Worm (Caenorhabditis elegans) whole organism, L4 larva: ENCODE results near the gene smf-2.
A peak's percentile ranks its signal among the peaks of the same experiment; 100 is the strongest.

Experiments
- D1046.2 ChIP-seq: fragments of 200-800 bp; sonication (Bioruptor generic); IDR thresholded peaks from 2 replicates; pipeline ENCODE4 v1.3.6; 2022; ENCODE audit warnings: missing genetic modification characterization, missing compliant biosample characterization
- F49E8.2 ChIP-seq: sonication (generic microtip); optimal IDR thresholded peaks from 2 replicates; lab custom pipeline; 2016; ENCODE audit warnings: missing compliant biosample characterization, mild to moderate bottlenecking, missing genetic modification characterization, borderline replicate concordance
- R02D3.7 ChIP-seq: fragments of 150-350 bp; sonication (generic microtip); optimal IDR thresholded peaks from 3 replicates; lab custom pipeline; 2014; ENCODE audit warnings: missing biosample characterization, missing genetic modification characterization
- T20F7.1 ChIP-seq: fragments of 200-800 bp; sonication (Bioruptor generic); optimal IDR thresholded peaks from 2 replicates; lab custom pipeline; 2018; ENCODE audit warnings: mild to moderate bottlenecking, missing genetic modification characterization, missing compliant biosample characterization
- T26A8.4 ChIP-seq: fragments of 200-800 bp; sonication (Bioruptor generic); IDR thresholded peaks from 2 replicates; pipeline ENCODE4 v1.3.6; 2022; ENCODE audit warnings: missing genetic modification characterization, missing compliant biosample characterization
- Y105C5A.15 ChIP-seq: fragments of 200-800 bp; sonication (Bioruptor generic); IDR thresholded peaks from 2 replicates; pipeline ENCODE4 v1.3.6; 2022; ENCODE audit warnings: missing genetic modification characterization, missing compliant biosample characterization
- Y75B8A.6 ChIP-seq: fragments of 200-800 bp; sonication (Bioruptor generic); IDR thresholded peaks from 2 replicates; pipeline ENCODE4 v1.3.6; 2022; ENCODE audit warnings: missing genetic modification reagents, missing genetic modification characterization, missing compliant biosample characterization
- aha-1 ChIP-seq: fragments of 150-350 bp; peaks from one replicate; lab custom pipeline; 2014; ENCODE audit warnings: missing biosample characterization, missing genetic modification characterization
- arid-1 ChIP-seq: fragments of 200-800 bp; sonication (Bioruptor generic); conservative IDR thresholded peaks from 2 replicates; pipeline ENCODE4 v1.3.6; 2022; ENCODE audit warnings: missing genetic modification reagents, missing genetic modification characterization, missing compliant biosample characterization
- ceh-28 ChIP-seq: fragments of 150-350 bp; optimal IDR thresholded peaks from 2 replicates; lab custom pipeline; 2014; ENCODE audit warnings: missing biosample characterization, missing genetic modification reagents, missing genetic modification characterization
- ceh-32 ChIP-seq: sonication (generic microtip); optimal IDR thresholded peaks from 2 replicates; lab custom pipeline; 2016; ENCODE audit warnings: mild to moderate bottlenecking, missing genetic modification characterization, missing compliant biosample characterization; ENCODE audit not compliant: poor library complexity
- ceh-44 ChIP-seq: fragments of 200-800 bp; sonication (Bioruptor generic); IDR thresholded peaks from 2 replicates; pipeline ENCODE4 v1.3.6; 2022; ENCODE audit warnings: missing genetic modification reagents, missing genetic modification characterization, missing compliant biosample characterization
- ces-1 ChIP-seq: fragments of 150-350 bp; sonication (generic microtip); optimal IDR thresholded peaks from 4 replicates; lab custom pipeline; 2014; ENCODE audit warnings: missing biosample characterization, missing genetic modification reagents, missing genetic modification characterization
- cey-2 ChIP-seq: sonication (generic microtip); optimal IDR thresholded peaks from 3 replicates; lab custom pipeline; 2017; ENCODE audit warnings: missing genetic modification characterization, mild to moderate bottlenecking, missing compliant biosample characterization, antibody characterized with exemption, borderline replicate concordance; ENCODE audit not compliant: insufficient read depth
- ctbp-1 ChIP-seq: fragments of 200-800 bp; sonication (Bioruptor generic); IDR thresholded peaks from 2 replicates; pipeline ENCODE4 v1.3.6; 2022; ENCODE audit warnings: missing genetic modification reagents, missing genetic modification characterization, missing compliant biosample characterization
- daf-16 ChIP-seq, 3 experiments: sonication (generic microtip); optimal IDR thresholded peaks; 2 replicates each; lab custom pipeline; 2016 to 2017; ENCODE audit warnings: missing genetic modification characterization in 3 of 3, missing genetic modification reagents in 3 of 3, mild to moderate bottlenecking in 2 of 3, missing compliant biosample characterization in 2 of 3, missing biosample characterization in 1 of 3, moderate library complexity in 1 of 3
- daf-8 ChIP-seq: fragments of 200-800 bp; sonication (Bioruptor generic); IDR thresholded peaks from 2 replicates; pipeline ENCODE4 v1.3.6; 2022; ENCODE audit warnings: missing genetic modification characterization, missing compliant biosample characterization
- egl-43 ChIP-seq: fragments of 200-800 bp; sonication (Bioruptor generic); IDR thresholded peaks from 2 replicates; pipeline ENCODE4 v1.3.6; 2022; ENCODE audit warnings: missing genetic modification reagents, missing genetic modification characterization, missing compliant biosample characterization
- gei-8 ChIP-seq: fragments of 200-800 bp; sonication (Bioruptor generic); optimal IDR thresholded peaks from 2 replicates; lab custom pipeline; 2018; ENCODE audit warnings: mild to moderate bottlenecking, missing genetic modification characterization, missing compliant biosample characterization
- hlh-30 ChIP-seq: sonication (generic microtip); optimal IDR thresholded peaks from 2 replicates; lab custom pipeline; 2017; ENCODE audit warnings: antibody characterized with exemption, mild to moderate bottlenecking, missing genetic modification characterization, missing compliant biosample characterization; ENCODE audit not compliant: insufficient read depth
- jun-1 ChIP-seq: fragments of 150-350 bp; optimal IDR thresholded peaks from 2 replicates; lab custom pipeline; 2014; ENCODE audit warnings: missing biosample characterization, missing genetic modification reagents, missing genetic modification characterization
- lin-1 ChIP-seq: fragments of 200-800 bp; sonication (Bioruptor generic); IDR thresholded peaks from 2 replicates; pipeline ENCODE4 v1.3.6; 2022; ENCODE audit warnings: missing genetic modification reagents, missing genetic modification characterization, missing compliant biosample characterization
- lin-15B ChIP-seq: fragments of 150-350 bp; sonication (generic microtip); optimal IDR thresholded peaks from 3 replicates; lab custom pipeline; 2014; ENCODE audit warnings: missing biosample characterization, missing genetic modification characterization
- lin-39 ChIP-seq: fragments of 150-350 bp; optimal IDR thresholded peaks from 2 replicates; lab custom pipeline; 2014; ENCODE audit warnings: missing biosample characterization, missing genetic modification reagents, missing genetic modification characterization
- madf-9 ChIP-seq: fragments of 200-800 bp; sonication (Bioruptor generic); conservative IDR thresholded peaks from 2 replicates; pipeline ENCODE4 v1.3.6; 2022; ENCODE audit warnings: missing genetic modification reagents, missing genetic modification characterization, missing compliant biosample characterization
- mdl-1 ChIP-seq, 2 experiments: fragments of 150-350 bp in 1 of 2; sonication (generic microtip) in 1 of 2; optimal IDR thresholded peaks; 2 replicates each; lab custom pipeline; 2014 to 2017; ENCODE audit warnings: missing biosample characterization in 2 of 2, missing genetic modification characterization in 2 of 2
- mep-1 ChIP-seq: fragments of 150-350 bp; sonication (generic microtip); optimal IDR thresholded peaks from 3 replicates; lab custom pipeline; 2014; ENCODE audit warnings: missing biosample characterization, missing genetic modification characterization
- mxl-2 ChIP-seq: fragments of 200-800 bp; sonication (Bioruptor generic); conservative IDR thresholded peaks from 2 replicates; pipeline ENCODE4 v1.3.6; 2022; ENCODE audit warnings: missing genetic modification reagents, missing genetic modification characterization, missing compliant biosample characterization
- nhr-102 ChIP-seq: sonication (generic microtip); optimal IDR thresholded peaks from 2 replicates; lab custom pipeline; 2016; ENCODE audit warnings: mild to moderate bottlenecking, missing genetic modification characterization, moderate library complexity, missing compliant biosample characterization
- nhr-11 ChIP-seq: fragments of 150-350 bp; optimal IDR thresholded peaks from 2 replicates; lab custom pipeline; 2014; ENCODE audit warnings: missing biosample characterization, missing genetic modification characterization
- nhr-25 ChIP-seq: sonication (generic microtip); optimal IDR thresholded peaks from 2 replicates; lab custom pipeline; 2017; ENCODE audit warnings: missing genetic modification characterization, mild to moderate bottlenecking, missing compliant biosample characterization, antibody characterized with exemption, moderate library complexity, borderline replicate concordance; ENCODE audit not compliant: insufficient read depth
- nhr-28 ChIP-seq: fragments of 150-350 bp; optimal IDR thresholded peaks from 2 replicates; lab custom pipeline; 2014; ENCODE audit warnings: missing biosample characterization, missing genetic modification characterization
- nhr-6 ChIP-seq: fragments of 150-350 bp; optimal IDR thresholded peaks from 2 replicates; lab custom pipeline; 2014; ENCODE audit warnings: missing biosample characterization, missing genetic modification characterization
- nhr-77 ChIP-seq: fragments of 150-350 bp; optimal IDR thresholded peaks from 2 replicates; lab custom pipeline; 2014; ENCODE audit warnings: missing biosample characterization, missing genetic modification characterization
- pha-4 ChIP-seq, 2 experiments: fragments of 150-350 bp in 1 of 2; fragments of 200-800 bp in 1 of 2; sonication (Bioruptor generic) in 1 of 2; IDR thresholded peaks in 1 of 2; optimal IDR thresholded peaks in 1 of 2; 2 replicates each; pipeline versions ENCODE4 v1.3.6 to Lab custom; 2014 to 2022; ENCODE audit warnings: missing genetic modification characterization in 2 of 2, missing genetic modification reagents in 2 of 2, missing biosample characterization in 1 of 2, missing compliant biosample characterization in 1 of 2
- php-3 ChIP-seq: fragments of 200-800 bp; sonication (Bioruptor generic); IDR thresholded peaks from 2 replicates; pipeline ENCODE4 v1.3.6; 2022; ENCODE audit warnings: missing genetic modification reagents, missing genetic modification characterization, missing compliant biosample characterization
- pqm-1 ChIP-seq: sonication (generic microtip); optimal IDR thresholded peaks from 2 replicates; lab custom pipeline; 2017; ENCODE audit warnings: missing biosample characterization, missing genetic modification characterization
- set-16 ChIP-seq: fragments of 200-800 bp; sonication (Bioruptor generic); IDR thresholded peaks from 2 replicates; pipeline ENCODE4 v1.3.6; 2022; ENCODE audit warnings: missing genetic modification reagents, missing genetic modification characterization, missing compliant biosample characterization
- skn-1 ChIP-seq: fragments of 150-350 bp; optimal IDR thresholded peaks from 2 replicates; lab custom pipeline; 2014; ENCODE audit warnings: missing biosample characterization, missing genetic modification characterization
- snpc-4 ChIP-seq: fragments of 150-350 bp; optimal IDR thresholded peaks from 2 replicates; lab custom pipeline; 2014; ENCODE audit warnings: missing biosample characterization, missing genetic modification characterization
- spr-1 ChIP-seq: sonication (generic microtip); optimal IDR thresholded peaks from 2 replicates; lab custom pipeline; 2016; ENCODE audit warnings: mild to moderate bottlenecking, missing genetic modification characterization, missing compliant biosample characterization
- spr-3 ChIP-seq: fragments of 200-800 bp; sonication (Bioruptor generic); optimal IDR thresholded peaks from 2 replicates; lab custom pipeline; 2018; ENCODE audit warnings: mild to moderate bottlenecking, missing genetic modification characterization, missing compliant biosample characterization
- tra-1 ChIP-seq: fragments of 200-800 bp; sonication (Bioruptor generic); IDR thresholded peaks from 2 replicates; pipeline ENCODE4 v1.3.6; 2022; ENCODE audit warnings: missing genetic modification reagents, missing genetic modification characterization, missing compliant biosample characterization
- unc-130 ChIP-seq: sonication (generic microtip); optimal IDR thresholded peaks from 2 replicates; lab custom pipeline; 2016; ENCODE audit warnings: missing genetic modification reagents, missing genetic modification characterization, missing compliant biosample characterization
- unc-62 ChIP-seq, 3 experiments: fragments of 150-350 bp in 1 of 3; sonication (generic microtip); optimal IDR thresholded peaks in 2 of 3; peaks in 1 of 3; 1 replicate in 1 of 3; 2 replicates in 2 of 3; lab custom pipeline; 2014 to 2017; ENCODE audit warnings: missing biosample characterization in 3 of 3, missing genetic modification characterization in 3 of 3, missing genetic modification reagents in 3 of 3, missing genotype in 1 of 3
- vab-7 ChIP-seq: fragments of 200-800 bp; sonication (Bioruptor generic); IDR thresholded peaks from 2 replicates; pipeline ENCODE4 v1.3.6; 2022; ENCODE audit warnings: missing genetic modification reagents, missing genetic modification characterization, missing compliant biosample characterization
- zag-1 ChIP-seq: fragments of 150-350 bp; optimal IDR thresholded peaks from 2 replicates; lab custom pipeline; 2014; ENCODE audit warnings: missing biosample characterization, missing genetic modification characterization
- zip-2 ChIP-seq: fragments of 150-350 bp; optimal IDR thresholded peaks from 2 replicates; lab custom pipeline; 2014; ENCODE audit warnings: missing biosample characterization, missing genetic modification characterization

smf-2 gene

ce11 chrX:6742011-6742683 is 23.7 kb upstream of the smf-2 start, which contains the start of gene mdl-1:
TSS of gene mdl-1 (plus strand) at chrX:6742351.
- TF ChIP-seq nhr-25, result peak; percentile 96
- TF ChIP-seq egl-43 (GFP tag; lab: Robert Waterston, UW), result peak; percentile 90
- peak; percentile 86 for TF ChIP-seq ctbp-1
- no peak for TF ChIP-seq zip-2 (tag; lab: Kevin White, UChicago)
- TF ChIP-seq madf-9 (GFP tag; lab: Robert Waterston, UW), result peak; percentile 67
- TF ChIP-seq lin-1 (GFP tag; lab: Robert Waterston, UW), result peak; percentile 73
- no peak for TF ChIP-seq cey-2 (tag; lab: Kevin White, UChicago)
- no peak for TF ChIP-seq unc-130 (GFP tag; lab: Kevin White, UChicago)
- peak; percentile 50 for TF ChIP-seq zag-1 (tag; lab: Kevin White, UChicago)
- peak; percentile 62 for TF ChIP-seq nhr-77 (tag; lab: Kevin White, UChicago)
- TF ChIP-seq spr-1 (tag; lab: Kevin White, UChicago), result peak; percentile 57
- no peak for TF ChIP-seq F49E8.2 (tag; lab: Kevin White, UChicago)
- TF ChIP-seq aha-1 (tag; lab: Kevin White, UChicago), result peak; percentile 100
- peak in 1 of 2 experiments; percentile 100 for TF ChIP-seq unc-62 (GFP tag; optimal IDR thresholded peaks at IDR 0.05 in 1 of 2; lab: Kevin White, UChicago)
- no peak for TF ChIP-seq unc-62 (tag; optimal IDR thresholded peaks at IDR 0.05; lab: Kevin White, UChicago)
- peak; percentile 89 for TF ChIP-seq nhr-102 (tag; lab: Kevin White, UChicago)
- peak; percentile 92 for TF ChIP-seq nhr-6 (tag; lab: Kevin White, UChicago)
- TF ChIP-seq gei-8 (GFP tag; lab: Kevin White, UChicago), result peak; percentile 86
- peak; percentile 93 for TF ChIP-seq pha-4 (GFP tag; IDR thresholded peaks at IDR 0.05; lab: Robert Waterston, UW)
- TF ChIP-seq pha-4 (tag; optimal IDR thresholded peaks at IDR 0.05; lab: Kevin White, UChicago), result no peak
- TF ChIP-seq set-16 (GFP tag; lab: Robert Waterston, UW), result peak; percentile 98
- TF ChIP-seq mep-1 (tag; lab: Kevin White, UChicago), result peak; percentile 89
- TF ChIP-seq pqm-1, result peak; percentile 37
- TF ChIP-seq R02D3.7 (tag; lab: Kevin White, UChicago), result no peak
- peak; percentile 87 for TF ChIP-seq T26A8.4 (GFP tag; lab: Robert Waterston, UW)
- TF ChIP-seq tra-1 (GFP tag; lab: Robert Waterston, UW), result peak; percentile 97
- TF ChIP-seq ceh-32 (tag; lab: Kevin White, UChicago), result peak; percentile 43
- peak; percentile 15 to 68 for TF ChIP-seq daf-16 (GFP tag; optimal IDR thresholded peaks at IDR 0.05; lab: Kevin White, UChicago)
- TF ChIP-seq daf-16 (tag; optimal IDR thresholded peaks at IDR 0.05; lab: Kevin White, UChicago), result peak; percentile 86
- peak; percentile 96 for TF ChIP-seq hlh-30 (tag; lab: Kevin White, UChicago)
- peak; percentile 100 for TF ChIP-seq mxl-2 (GFP tag; lab: Robert Waterston, UW)
- peak; percentile 78 for TF ChIP-seq nhr-28 (tag; lab: Kevin White, UChicago)
- TF ChIP-seq vab-7 (GFP tag; lab: Robert Waterston, UW), result no peak
- TF ChIP-seq snpc-4 (tag; lab: Kevin White, UChicago), result no peak
- no peak for TF ChIP-seq skn-1 (tag; lab: Kevin White, UChicago)
- no peak for TF ChIP-seq daf-8 (GFP tag; lab: Robert Waterston, UW)
- TF ChIP-seq ceh-28, result no peak
- no peak for TF ChIP-seq Y105C5A.15 (GFP tag; lab: Robert Waterston, UW)
- TF ChIP-seq Y75B8A.6 (GFP tag; lab: Robert Waterston, UW), result no peak
- peak; percentile 72 for TF ChIP-seq arid-1 (GFP tag; lab: Robert Waterston, UW)
- no peak for TF ChIP-seq lin-15B (tag; lab: Kevin White, UChicago)
- no peak for TF ChIP-seq spr-3 (GFP tag; lab: Kevin White, UChicago)
- TF ChIP-seq ceh-44 (GFP tag; lab: Robert Waterston, UW), result no peak
- TF ChIP-seq ces-1 (GFP tag; lab: Kevin White, UChicago), result no peak
- TF ChIP-seq nhr-11 (tag; lab: Kevin White, UChicago), result peak; percentile 92
- peak; percentile 52 for TF ChIP-seq jun-1 (tag; lab: Kevin White, UChicago)
- peak in 1 of 2 experiments; percentile 100 for TF ChIP-seq mdl-1 (tag; optimal IDR thresholded peaks at IDR 0.05; lab: Kevin White, UChicago)
- TF ChIP-seq D1046.2 (GFP tag; lab: Robert Waterston, UW), result no peak
- TF ChIP-seq lin-39 (tag; lab: Kevin White, UChicago), result no peak
- TF ChIP-seq T20F7.1 (GFP tag; lab: Kevin White, UChicago), result peak; percentile 21
- TF ChIP-seq php-3 (GFP tag; lab: Robert Waterston, UW), result peak; percentile 64; the same call in 1 of the 2 replicates
